Worm (Caenorhabditis elegans): ENCODE data around the gene npr-38.

- no peak for TF ChIP-seq him-1 (tag; optimal IDR thresholded peaks at IDR 0.05)
- no peak for TF ChIP-seq W03F9.2 (tag; optimal IDR thresholded peaks at IDR 0.05)
- no peak for TF ChIP-seq dao-5 (tag; optimal IDR thresholded peaks at IDR 0.05)
Observed at ce11 chrX:6360658-6361057, 49.2 kb downstream of the npr-38 start, which contains the start of gene C03B1.14.

Data from whole organism, L4/young adult.